Fruit fly (Drosophila melanogaster) whole organism, embryonic: ENCODE measurements around the gene CG17221.

Experiments
- Atf3 ChIP-seq: fragments of 200-800 bp; sonication (Bioruptor generic); optimal IDR thresholded peaks from 3 replicates; lab custom pipeline; 2016; ENCODE audit warnings: missing biosample characterization, missing genetic modification characterization
- B-H2 ChIP-seq: fragments of 200-800 bp; sonication (Bioruptor generic); optimal IDR thresholded peaks from 2 replicates; lab custom pipeline; 2018; ENCODE audit warnings: missing biosample characterization, mild to moderate bottlenecking, missing genetic modification characterization
- CG10147 ChIP-seq: fragments of 200-800 bp; sonication (Bioruptor generic); optimal IDR thresholded peaks from 2 replicates; lab custom pipeline; 2019; ENCODE audit warnings: missing biosample characterization, mild to moderate bottlenecking, missing genetic modification characterization, moderate library complexity
- CG10366 ChIP-seq: fragments of 200-800 bp; sonication (Bioruptor generic); IDR thresholded peaks from 2 replicates; pipeline ENCODE4 v1.3.6; 2022; ENCODE audit warnings: missing biosample characterization, missing genetic modification characterization
- CG11247 ChIP-seq: fragments of 200-800 bp; sonication (Bioruptor generic); IDR thresholded peaks from 2 replicates; pipeline ENCODE4 v1.3.6; 2022; ENCODE audit warnings: missing biosample characterization, missing genetic modification characterization
- CG11456 ChIP-seq: fragments of 200-800 bp; sonication (Bioruptor generic); IDR thresholded peaks from 3 replicates; pipeline ENCODE4 v1.3.6; 2022; ENCODE audit warnings: missing biosample characterization, missing genetic modification characterization
- CG13775 ChIP-seq: fragments of 200-800 bp; sonication (Bioruptor generic); optimal IDR thresholded peaks from 3 replicates; lab custom pipeline; 2017; ENCODE audit warnings: missing biosample characterization, mild to moderate bottlenecking, missing genetic modification characterization
- CG16863 ChIP-seq: fragments of 200-800 bp; sonication (Bioruptor generic); optimal IDR thresholded peaks from 3 replicates; lab custom pipeline; 2016; ENCODE audit warnings: missing biosample characterization, missing genetic modification characterization
- CG17359 ChIP-seq: fragments of 200-800 bp; sonication (Bioruptor generic); optimal IDR thresholded peaks from 3 replicates; lab custom pipeline; 2018; ENCODE audit warnings: missing biosample characterization, mild to moderate bottlenecking, missing genetic modification characterization, moderate library complexity
- CG17802 ChIP-seq: fragments of 200-800 bp; sonication (Bioruptor generic); optimal IDR thresholded peaks from 2 replicates; lab custom pipeline; 2018; ENCODE audit warnings: missing biosample characterization, mild to moderate bottlenecking, missing genetic modification characterization, moderate library complexity
- CG1832 ChIP-seq: fragments of 200-800 bp; sonication (Bioruptor generic); optimal IDR thresholded peaks from 2 replicates; lab custom pipeline; 2017; ENCODE audit warnings: missing biosample characterization, mild to moderate bottlenecking, missing genetic modification characterization, inconsistent platforms
- CG2116 ChIP-seq: fragments of 200-800 bp; sonication (Bioruptor generic); optimal IDR thresholded peaks from 3 replicates; lab custom pipeline; 2018; ENCODE audit warnings: missing biosample characterization, mild to moderate bottlenecking, missing genetic modification characterization
- CG2199 ChIP-seq: fragments of 200-800 bp; sonication (Bioruptor generic); IDR thresholded peaks from 3 replicates; pipeline ENCODE4 v1.3.6; 2022; ENCODE audit warnings: missing biosample characterization, missing genetic modification characterization
- CG30020 ChIP-seq: fragments of 200-800 bp; optimal IDR thresholded peaks from 2 replicates; lab custom pipeline; 2019; ENCODE audit warnings: missing biosample characterization, mild to moderate bottlenecking, missing genetic modification characterization, moderate library complexity
- CG31365 ChIP-seq: fragments of 200-800 bp; sonication (Bioruptor generic); optimal IDR thresholded peaks from 2 replicates; lab custom pipeline; 2018; ENCODE audit warnings: missing biosample characterization, mild to moderate bottlenecking, missing genetic modification characterization
- CG34376 ChIP-seq: fragments of 200-800 bp; sonication (Bioruptor generic); optimal IDR thresholded peaks from 2 replicates; lab custom pipeline; 2018; ENCODE audit warnings: missing biosample characterization, mild to moderate bottlenecking, missing genetic modification characterization
- CG3726 ChIP-seq: fragments of 200-800 bp; sonication (Bioruptor generic); IDR thresholded peaks from 3 replicates; pipeline ENCODE4, ENCODE4 v1.3.6; 2022; ENCODE audit warnings: missing biosample characterization, missing genetic modification characterization
- CG6175 ChIP-seq: fragments of 200-800 bp; sonication (Bioruptor generic); IDR thresholded peaks from 3 replicates; pipeline ENCODE4 v1.3.6; 2022; ENCODE audit warnings: missing biosample characterization, missing genetic modification characterization
- CG6254 ChIP-seq: fragments of 200-800 bp; sonication (Bioruptor generic); optimal IDR thresholded peaks from 3 replicates; lab custom pipeline; 2017; ENCODE audit warnings: mild to moderate bottlenecking, missing biosample characterization, missing genetic modification reagents, missing genetic modification characterization
- CG7928 ChIP-seq: fragments of 200-800 bp; sonication (Bioruptor generic); optimal IDR thresholded peaks from 2 replicates; lab custom pipeline; 2017; ENCODE audit warnings: missing biosample characterization, mild to moderate bottlenecking, missing genetic modification characterization
- CG9437 ChIP-seq: fragments of 200-800 bp; sonication (Bioruptor generic); optimal IDR thresholded peaks from 2 replicates; lab custom pipeline; 2018; ENCODE audit warnings: missing biosample characterization, mild to moderate bottlenecking, missing genetic modification characterization
- CG9727 ChIP-seq: fragments of 200-800 bp; sonication (Bioruptor generic); optimal IDR thresholded peaks from 3 replicates; lab custom pipeline; 2017; ENCODE audit warnings: missing biosample characterization, mild to moderate bottlenecking, missing genetic modification characterization
- Fer3 ChIP-seq: fragments of 200-800 bp; sonication (Bioruptor generic); optimal IDR thresholded peaks from 2 replicates; lab custom pipeline; 2018; ENCODE audit warnings: missing biosample characterization, mild to moderate bottlenecking, missing genetic modification characterization, moderate library complexity
- HLH3B ChIP-seq: fragments of 200-800 bp; sonication (Bioruptor generic); IDR thresholded peaks from 2 replicates; pipeline ENCODE4 v1.3.6; 2022; ENCODE audit warnings: missing biosample characterization, missing genetic modification characterization
- Hand ChIP-seq: fragments of 200-800 bp; sonication (Bioruptor generic); optimal IDR thresholded peaks from 2 replicates; lab custom pipeline; 2017; ENCODE audit warnings: mild to moderate bottlenecking, missing biosample characterization, missing genetic modification reagents, missing genetic modification characterization
- Hr39 ChIP-seq: fragments of >200 bp; optimal IDR thresholded peaks from 2 replicates; lab custom pipeline; 2017
- Hr51 ChIP-seq, 2 experiments: fragments of 200-800 bp; sonication (Bioruptor generic); optimal IDR thresholded peaks; 2 replicates in 1 of 2; 3 replicates in 1 of 2; lab custom pipeline; 2016 to 2018; ENCODE audit warnings: missing biosample characterization in 2 of 2, missing genetic modification characterization in 2 of 2, mild to moderate bottlenecking in 1 of 2, moderate library complexity in 1 of 2
- Lhr ChIP-seq: fragments of 200-800 bp; sonication (Bioruptor generic); optimal IDR thresholded peaks from 3 replicates; lab custom pipeline; 2017; ENCODE audit warnings: mild to moderate bottlenecking, missing biosample characterization, missing genetic modification reagents, missing genetic modification characterization
- Nf-YA ChIP-seq: fragments of 200-800 bp; sonication (Bioruptor generic); IDR thresholded peaks from 2 replicates; pipeline ENCODE4 v1.3.6; 2022; ENCODE audit warnings: missing biosample characterization, missing genetic modification characterization
- Sox100B ChIP-seq: fragments of 200-800 bp; sonication (Bioruptor generic); optimal IDR thresholded peaks from 3 replicates; lab custom pipeline; 2018; ENCODE audit warnings: missing biosample characterization, mild to moderate bottlenecking, missing genetic modification characterization
- ac ChIP-seq: fragments of 200-800 bp; sonication (Bioruptor generic); optimal IDR thresholded peaks from 3 replicates; lab custom pipeline; 2017; ENCODE audit warnings: missing biosample characterization, mild to moderate bottlenecking, missing genetic modification characterization
- aop ChIP-seq: fragments of 200-800 bp; sonication (Bioruptor generic); IDR thresholded peaks from 2 replicates; pipeline ENCODE4 v1.3.6; 2022; ENCODE audit warnings: missing biosample characterization, missing genetic modification characterization
- chm ChIP-seq: fragments of 200-800 bp; sonication (Bioruptor generic); IDR thresholded peaks from 2 replicates; pipeline ENCODE4 v1.3.6; 2022; ENCODE audit warnings: missing biosample characterization, missing genetic modification characterization
- crol ChIP-seq: fragments of 200-800 bp; sonication (Bioruptor generic); IDR thresholded peaks from 2 replicates; pipeline ENCODE4 v1.3.6; 2022; ENCODE audit warnings: missing biosample characterization, missing genetic modification characterization
- da ChIP-seq: fragments of 200-800 bp; sonication (Bioruptor generic); optimal IDR thresholded peaks from 2 replicates; lab custom pipeline; 2016; ENCODE audit warnings: missing biosample characterization, missing genetic modification characterization
- danr ChIP-seq: fragments of 200-800 bp; sonication (Bioruptor generic); IDR thresholded peaks from 2 replicates; pipeline ENCODE4 v1.3.6; 2022; ENCODE audit warnings: missing biosample characterization, missing genetic modification characterization
- dimm ChIP-seq: fragments of 200-800 bp; sonication (Bioruptor generic); IDR thresholded peaks from 2 replicates; pipeline ENCODE4 v1.3.6; 2022; ENCODE audit warnings: missing biosample characterization, missing genetic modification characterization
- esg ChIP-seq: fragments of 200-800 bp; sonication (Bioruptor generic); conservative IDR thresholded peaks from 2 replicates; pipeline ENCODE4 v1.3.6; 2022; ENCODE audit warnings: missing biosample characterization, missing genetic modification characterization
- fd96Cb ChIP-seq: fragments of 200-800 bp; sonication (Bioruptor generic); optimal IDR thresholded peaks from 2 replicates; lab custom pipeline; 2018; ENCODE audit warnings: missing biosample characterization, mild to moderate bottlenecking, missing genetic modification characterization, moderate library complexity
- fru ChIP-seq: fragments of >200 bp; optimal IDR thresholded peaks from 2 replicates; lab custom pipeline; 2017
- ftz-f1 ChIP-seq: fragments of 200-800 bp; sonication (Bioruptor generic); optimal IDR thresholded peaks from 2 replicates; lab custom pipeline; 2016; ENCODE audit warnings: missing biosample characterization, missing genetic modification characterization
- insv ChIP-seq, 2 experiments: fragments of 200-800 bp; sonication (Bioruptor generic); optimal IDR thresholded peaks; 3 replicates each; lab custom pipeline; 2016 to 2018; ENCODE audit warnings: missing biosample characterization in 2 of 2, missing genetic modification characterization in 2 of 2
- jigr1 ChIP-seq: fragments of 200-800 bp; sonication (Bioruptor generic); IDR thresholded peaks from 3 replicates; pipeline ENCODE4 v1.3.6; 2022; ENCODE audit warnings: missing biosample characterization, missing genetic modification characterization
- lab ChIP-seq: fragments of 200-800 bp; sonication (Bioruptor generic); optimal IDR thresholded peaks from 3 replicates; lab custom pipeline; 2017; ENCODE audit warnings: missing biosample characterization, missing genetic modification characterization, mild to moderate bottlenecking, moderate library complexity, missing genetic modification reagents
- lmd ChIP-seq: fragments of 200-800 bp; sonication (Bioruptor generic); IDR thresholded peaks from 2 replicates; pipeline ENCODE4 v1.3.6; 2022; ENCODE audit warnings: missing biosample characterization, missing genetic modification characterization
- mld ChIP-seq: fragments of 200-800 bp; sonication (Bioruptor generic); IDR thresholded peaks from 3 replicates; pipeline ENCODE4 v1.3.6; 2022; ENCODE audit warnings: missing biosample characterization, missing genetic modification characterization; ENCODE audit not compliant: partially characterized antibody
- p53 ChIP-seq: fragments of 200-800 bp; sonication (Bioruptor generic); optimal IDR thresholded peaks from 2 replicates; lab custom pipeline; 2016; ENCODE audit warnings: missing biosample characterization, missing genetic modification characterization
- pita ChIP-seq: fragments of 200-800 bp; sonication (Bioruptor generic); optimal IDR thresholded peaks from 2 replicates; lab custom pipeline; 2017; ENCODE audit warnings: missing biosample characterization, mild to moderate bottlenecking, missing genetic modification characterization
- slbo ChIP-seq: fragments of 200-800 bp; sonication (Bioruptor generic); IDR thresholded peaks from 2 replicates; pipeline ENCODE4 v1.3.6; 2022; ENCODE audit warnings: missing biosample characterization, missing genetic modification characterization
- tll ChIP-seq, 2 experiments: fragments of 200-800 bp in 1 of 2; fragments of >200 bp in 1 of 2; sonication (Bioruptor generic) in 1 of 2; optimal IDR thresholded peaks; 2 replicates each; lab custom pipeline; 2017 to 2019; ENCODE audit warnings: missing biosample characterization in 2 of 2, missing genetic modification characterization in 2 of 2, mild to moderate bottlenecking in 1 of 2, moderate library complexity in 1 of 2
- unpg ChIP-seq: fragments of 200-800 bp; sonication (Bioruptor generic); optimal IDR thresholded peaks from 3 replicates; lab custom pipeline; 2018; ENCODE audit warnings: missing biosample characterization, mild to moderate bottlenecking, missing genetic modification characterization, moderate library complexity
- wek ChIP-seq: fragments of 200-800 bp; sonication (Bioruptor generic); optimal IDR thresholded peaks from 3 replicates; lab custom pipeline; 2018; ENCODE audit warnings: missing biosample characterization, mild to moderate bottlenecking, missing genetic modification characterization, moderate library complexity
- zfh1 ChIP-seq: fragments of 200-800 bp; sonication (Bioruptor generic); IDR thresholded peaks from 3 replicates; pipeline ENCODE4 v1.3.6; 2022; ENCODE audit warnings: missing biosample characterization, missing genetic modification characterization

The CG17221 gene

DNA sequence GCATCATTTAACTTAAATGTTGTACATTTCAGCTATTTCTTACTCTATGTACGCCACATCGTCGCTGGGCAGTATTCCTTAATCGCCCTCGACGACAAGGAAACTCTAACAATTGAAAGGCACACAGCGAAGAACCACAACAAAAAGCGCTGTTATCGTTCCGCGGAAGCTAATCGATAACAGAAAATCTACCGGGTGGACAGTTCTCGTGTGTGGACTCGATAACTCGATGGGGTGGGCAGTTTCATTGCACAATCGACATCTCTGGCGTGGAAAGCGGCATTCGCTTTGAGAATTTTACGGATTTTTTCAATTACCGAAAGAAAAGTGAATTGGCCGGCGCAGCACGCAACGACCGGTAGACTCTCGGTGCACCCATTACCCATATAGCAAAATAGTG lies 16.8 kb upstream of the CG17221 start, which contains the start of the genes alpha4GT1 and Prp40 (continued):
- no peak for TF ChIP-seq Hr51 (GFP tag; optimal IDR thresholded peaks at IDR 0.05; lab: Kevin White, UChicago)
- TF ChIP-seq fru: no peak
- peak; percentile 75 for TF ChIP-seq CG2116 (GFP tag; lab: Kevin White, UChicago)
- no peak for TF ChIP-seq Hand
- no peak for TF ChIP-seq CG7928 (GFP tag; lab: Kevin White, UChicago)
- TF ChIP-seq slbo (GFP tag; lab: Robert Waterston, UW): no peak
- no peak for TF ChIP-seq CG11456 (GFP tag; lab: Robert Waterston, UW)
- no peak for TF ChIP-seq HLH3B (GFP tag; lab: Robert Waterston, UW)
- TF ChIP-seq CG31365 (tag; lab: Kevin White, UChicago): no peak
- no peak for TF ChIP-seq ac (GFP tag; lab: Kevin White, UChicago)
- no peak for TF ChIP-seq tll (GFP tag; optimal IDR thresholded peaks at IDR 0.05; lab: Kevin White, UChicago)
- TF ChIP-seq aop (GFP tag; lab: Robert Waterston, UW): no peak
- no peak for TF ChIP-seq fd96Cb
- TF ChIP-seq pita (GFP tag; lab: Kevin White, UChicago): no peak
- TF ChIP-seq Sox100B: no peak
- TF ChIP-seq CG17802 (tag; lab: Kevin White, UChicago): no peak
- no peak for TF ChIP-seq CG9437 (GFP tag; lab: Kevin White, UChicago)
- no peak for TF ChIP-seq CG34376
- no peak for TF ChIP-seq lab (GFP tag; lab: Kevin White, UChicago)
- TF ChIP-seq CG13775 (GFP tag; lab: Kevin White, UChicago): no peak
- no peak for TF ChIP-seq Nf-YA (GFP tag; lab: Robert Waterston, UW)
- TF ChIP-seq CG16863: no peak
- no peak for TF ChIP-seq lmd (GFP tag; lab: Robert Waterston, UW)
- no peak for TF ChIP-seq wek
- TF ChIP-seq CG11247 (GFP tag; lab: Robert Waterston, UW): no peak
- no peak for TF ChIP-seq CG10366 (GFP tag; lab: Robert Waterston, UW)
- TF ChIP-seq CG1832 (GFP tag; lab: Kevin White, UChicago): no peak
- no peak for TF ChIP-seq ftz-f1
- no peak for TF ChIP-seq Hr39 (lab: Kevin White, UChicago)
- TF ChIP-seq B-H2: no peak
- TF ChIP-seq mld (GFP tag; lab: Robert Waterston, UW): peak; percentile 80
- TF ChIP-seq CG2199 (GFP tag; lab: Robert Waterston, UW): no peak
- peak; percentile 70 for TF ChIP-seq CG6254 (GFP tag; lab: Kevin White, UChicago)
- TF ChIP-seq danr (GFP tag; lab: Robert Waterston, UW): no peak
- no peak for TF ChIP-seq CG17359 (tag; lab: Kevin White, UChicago)
- no peak for TF ChIP-seq p53
- no peak for TF ChIP-seq CG10147
- no peak for TF ChIP-seq Lhr
- TF ChIP-seq esg: no peak
- TF ChIP-seq CG6175: no peak
- no peak for TF ChIP-seq insv (GFP tag; optimal IDR thresholded peaks at IDR 0.05; lab: Kevin White, UChicago)
- TF ChIP-seq jigr1: no peak
- no peak for TF ChIP-seq da (GFP tag; lab: Kevin White, UChicago)
- no peak for TF ChIP-seq dimm (GFP tag; lab: Robert Waterston, UW)
- TF ChIP-seq unpg (GFP tag; lab: Kevin White, UChicago): no peak
- TF ChIP-seq CG9727 (GFP tag; lab: Kevin White, UChicago): no peak
- no peak for TF ChIP-seq CG3726 (GFP tag; lab: Robert Waterston, UW)
- TF ChIP-seq zfh1: no peak
- TF ChIP-seq chm (GFP tag; lab: Robert Waterston, UW): no peak
- TF ChIP-seq CG30020 (tag; lab: Kevin White, UChicago): no peak
- no peak for TF ChIP-seq Fer3 (tag; lab: Kevin White, UChicago)
- TF ChIP-seq crol (GFP tag; lab: Robert Waterston, UW): no peak
- no peak for TF ChIP-seq Atf3 (GFP tag; lab: Kevin White, UChicago)
